Fruit fly (Drosophila melanogaster): Measurements from ENCODE around the gene Shaw.

Gene Shaw

DNA sequence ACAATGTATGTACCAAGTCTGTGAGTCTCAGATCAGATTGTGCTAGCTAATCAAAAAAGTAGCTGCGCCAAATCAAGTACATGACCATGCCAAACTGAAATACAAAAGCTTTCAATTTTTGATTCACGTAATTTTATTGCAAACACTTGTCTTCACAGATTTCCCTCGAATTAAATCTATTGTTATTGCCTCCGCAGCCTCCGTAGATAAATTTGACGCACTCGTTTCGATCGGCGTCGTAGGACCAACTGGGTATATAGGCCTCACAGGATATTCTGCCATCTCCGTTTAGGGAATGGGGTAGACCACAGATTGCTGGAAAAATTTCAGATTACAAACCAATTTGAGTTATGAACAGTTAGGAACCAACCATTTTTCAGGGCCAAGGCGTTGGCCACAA, 23.1 kb upstream of the Shaw start, which contains the start of gene CG43165:
CG43165 (minus strand) TSS at position 101 of the 400 bp plus-strand sequence.
- TF ChIP-seq usp (GFP tag; optimal IDR thresholded peaks at IDR 0.05) (no peak), psq (optimal IDR thresholded peaks at IDR 0.05) (no peak)

DNA sequence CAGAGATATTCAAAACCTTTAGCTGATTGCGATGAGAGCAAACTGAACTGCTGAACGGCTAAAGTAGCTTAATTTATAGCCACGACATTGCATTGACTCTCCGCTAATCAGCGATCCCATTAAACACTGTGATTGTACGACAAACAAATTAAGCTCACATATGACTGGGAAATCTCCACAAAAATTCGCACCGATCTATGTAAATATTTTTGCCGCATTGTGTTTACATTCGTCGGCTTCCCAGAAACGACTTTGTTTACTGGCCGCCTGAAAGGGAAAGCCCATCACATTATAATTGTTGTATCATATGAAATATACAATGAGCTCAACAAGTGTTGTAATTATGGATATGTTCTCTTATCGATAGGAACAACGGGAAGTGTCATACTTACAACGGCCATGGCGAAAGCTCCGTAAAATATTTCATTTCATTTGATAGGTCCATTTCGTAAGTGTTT, 22.6 kb upstream of the Shaw start, which contains the start of gene CG16713:
CG16713 (minus strand) TSS at position 51 of the 458 bp plus-strand sequence.
- TF ChIP-seq usp (GFP tag; optimal IDR thresholded peaks at IDR 0.05) (no peak), CG8478 (optimal IDR thresholded peaks at IDR 0.05) (no peak)

DNA sequence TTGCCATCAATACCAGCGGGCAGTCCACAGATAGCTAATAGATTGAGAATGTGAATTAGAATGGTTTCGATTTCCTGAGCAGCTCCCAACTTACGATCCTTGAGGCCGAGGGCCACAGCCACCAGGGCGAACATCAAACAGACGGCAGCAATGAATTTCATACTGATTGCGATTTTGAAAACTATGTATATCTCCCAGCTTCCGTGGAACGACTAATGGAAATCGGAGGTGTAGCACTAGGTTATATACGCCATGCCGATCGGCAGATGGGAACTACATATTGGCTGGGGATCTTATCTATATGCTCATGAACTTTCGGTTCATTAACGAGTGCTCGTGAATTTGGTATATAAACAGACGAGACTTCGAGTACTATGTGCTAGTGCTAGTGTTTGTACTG, 21.5 kb upstream of the Shaw start, which contains the start of gene IM33:
IM33 (minus strand) TSS at position 221 of the 400 bp plus-strand sequence.
- TF ChIP-seq Dll (optimal IDR thresholded peaks at IDR 0.05) (no peak), psq (optimal IDR thresholded peaks at IDR 0.05) (no peak), CG8478 (optimal IDR thresholded peaks at IDR 0.05) (no peak), usp (GFP tag; optimal IDR thresholded peaks at IDR 0.05) (no peak), EcR (GFP tag; optimal IDR thresholded peaks at IDR 0.05) (no peak), pan (optimal IDR thresholded peaks at IDR 0.05) (no peak)

DNA sequence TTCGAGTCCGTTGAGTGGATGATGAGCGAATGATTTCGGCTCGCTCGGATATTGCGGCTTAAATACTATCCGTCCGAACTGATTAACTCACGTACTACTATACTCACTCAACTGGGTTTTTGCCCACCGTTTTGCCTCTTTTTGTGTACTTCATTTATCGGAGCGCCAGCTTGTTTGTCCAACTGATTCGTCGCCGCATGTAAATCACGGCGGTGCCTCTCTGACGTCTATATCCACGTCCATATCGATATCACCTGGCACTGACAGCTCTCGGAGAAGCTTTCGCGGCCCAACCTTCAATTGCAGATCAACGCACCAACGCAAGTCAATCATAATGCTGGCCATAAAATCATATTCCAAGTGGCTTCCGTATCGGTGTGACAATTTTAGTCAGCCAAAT, 20.2 kb upstream of the Shaw start, which contains the start of gene CG3604:
CG3604 (minus strand) TSS at position 101 of the 400 bp plus-strand sequence.
- TF ChIP-seq EcR (GFP tag; optimal IDR thresholded peaks at IDR 0.05) (no peak), pan (optimal IDR thresholded peaks at IDR 0.05) (no peak), usp (GFP tag; optimal IDR thresholded peaks at IDR 0.05) (no peak), Dll (optimal IDR thresholded peaks at IDR 0.05) (no peak), CG8478 (optimal IDR thresholded peaks at IDR 0.05) (no peak), psq (optimal IDR thresholded peaks at IDR 0.05) (no peak)

DNA sequence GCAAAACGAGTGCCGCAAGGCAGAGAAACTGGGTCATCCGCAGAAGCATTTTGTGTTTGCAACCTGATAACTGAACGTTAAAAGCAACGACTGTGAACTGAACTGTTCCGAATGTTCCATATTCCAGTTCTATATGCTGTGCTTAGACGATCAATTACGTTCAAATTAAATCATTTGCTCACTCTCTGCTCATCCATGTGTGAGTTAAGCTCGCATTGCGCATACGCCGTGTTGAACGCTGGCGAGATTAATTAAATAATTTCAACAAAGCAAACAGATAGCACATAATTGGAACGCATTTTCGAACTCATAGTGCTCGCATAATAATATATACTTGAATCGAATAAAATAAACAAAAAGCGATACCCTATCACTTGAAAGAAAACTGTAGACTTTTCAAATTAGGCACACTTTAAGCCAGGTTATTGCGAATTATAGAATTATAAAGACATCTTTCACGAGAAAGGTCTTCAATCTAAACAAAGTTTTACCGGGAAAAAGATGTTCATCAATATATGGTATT, 18.9 kb upstream of the Shaw start, which contains the start of the genes CG10031 and CG42464:
CG10031 (minus strand) TSS at position 101 of the 523 bp plus-strand sequence.
CG42464 (plus strand) TSS at position 473 of the 523 bp plus-strand sequence.
- TF ChIP-seq CG8478 (optimal IDR thresholded peaks at IDR 0.05) (no peak), pan (optimal IDR thresholded peaks at IDR 0.05) (no peak), EcR (GFP tag; optimal IDR thresholded peaks at IDR 0.05) (no peak), Dll (optimal IDR thresholded peaks at IDR 0.05) (no peak), usp (GFP tag; optimal IDR thresholded peaks at IDR 0.05) (no peak), psq (optimal IDR thresholded peaks at IDR 0.05) (no peak)

DNA sequence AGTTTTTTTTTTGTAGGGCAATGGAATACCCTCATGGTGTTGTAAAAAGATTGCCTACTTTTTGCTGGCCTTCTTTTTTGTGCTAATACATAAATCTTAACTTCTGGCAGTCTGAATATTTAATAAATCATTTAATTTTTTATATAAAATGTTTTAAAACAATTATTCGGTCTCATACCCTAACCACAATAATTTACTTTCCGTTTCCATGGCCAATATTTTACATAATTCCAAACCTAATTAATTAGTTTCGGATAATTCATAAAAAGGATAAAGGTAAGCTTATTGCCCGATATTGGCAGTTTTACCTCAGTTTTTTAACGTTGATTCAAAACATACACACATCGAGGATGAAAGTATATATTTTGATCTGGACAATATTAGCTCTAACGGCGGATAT, 18.1 kb upstream of the Shaw start, which contains the start of gene CG42465:
CG42465 (plus strand) TSS at position 301 of the 400 bp plus-strand sequence.
- TF ChIP-seq pan (optimal IDR thresholded peaks at IDR 0.05) (no peak), psq (optimal IDR thresholded peaks at IDR 0.05) (no peak), usp (GFP tag; optimal IDR thresholded peaks at IDR 0.05) (no peak), EcR (GFP tag; optimal IDR thresholded peaks at IDR 0.05) (no peak), CG8478 (optimal IDR thresholded peaks at IDR 0.05) (no peak), Dll (optimal IDR thresholded peaks at IDR 0.05) (no peak)

DNA sequence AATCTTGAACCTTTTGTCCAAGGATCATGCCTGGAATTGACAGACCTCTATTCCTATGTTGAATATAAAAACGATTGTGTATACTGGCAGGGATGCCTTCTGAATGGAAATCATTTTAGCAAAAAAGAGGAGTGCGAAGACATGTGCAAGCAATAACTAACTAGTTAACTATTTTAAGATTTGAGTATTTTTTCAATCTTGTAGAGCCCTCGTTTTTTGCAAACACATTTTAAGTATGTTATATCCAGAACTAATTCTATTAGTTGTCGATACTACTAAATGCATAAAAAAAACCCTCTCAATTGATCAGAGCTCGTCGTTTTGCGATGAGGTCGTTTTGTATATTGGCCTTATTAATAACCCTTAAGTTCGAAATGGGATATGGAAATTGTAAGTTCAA, 17.6 kb upstream of the Shaw start, which contains the start of gene Sfp24C1:
Sfp24C1 (plus strand) TSS at position 301 of the 400 bp plus-strand sequence.
- TF ChIP-seq usp (GFP tag; optimal IDR thresholded peaks at IDR 0.05): no peak

DNA sequence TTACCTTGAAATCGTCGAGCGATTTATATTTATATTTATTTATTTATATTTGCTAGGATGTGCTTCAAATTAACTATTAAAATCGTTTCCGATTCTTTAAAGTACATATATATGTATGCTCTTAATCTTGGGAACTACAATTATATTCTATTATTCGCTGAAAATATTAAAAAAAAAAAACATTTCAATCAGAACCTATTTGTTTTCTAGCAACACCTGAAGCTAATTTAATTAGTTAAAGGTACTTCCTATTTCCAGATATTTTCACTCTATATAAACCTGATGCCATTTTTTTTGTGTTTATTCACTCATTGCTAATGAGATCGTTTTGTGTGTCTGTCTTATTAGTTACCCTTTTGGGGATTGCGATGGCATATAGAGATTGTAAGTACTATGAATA, 17.0 kb upstream of the Shaw start, which contains the start of gene CG42467:
CG42467 (plus strand) TSS at position 301 of the 400 bp plus-strand sequence.
- no peak for TF ChIP-seq CG8478 (optimal IDR thresholded peaks at IDR 0.05)
- no peak for TF ChIP-seq pan (optimal IDR thresholded peaks at IDR 0.05)
- TF ChIP-seq EcR (GFP tag; optimal IDR thresholded peaks at IDR 0.05): no peak
- no peak for TF ChIP-seq usp (GFP tag; optimal IDR thresholded peaks at IDR 0.05)
- TF ChIP-seq Dll (optimal IDR thresholded peaks at IDR 0.05): no peak

DNA sequence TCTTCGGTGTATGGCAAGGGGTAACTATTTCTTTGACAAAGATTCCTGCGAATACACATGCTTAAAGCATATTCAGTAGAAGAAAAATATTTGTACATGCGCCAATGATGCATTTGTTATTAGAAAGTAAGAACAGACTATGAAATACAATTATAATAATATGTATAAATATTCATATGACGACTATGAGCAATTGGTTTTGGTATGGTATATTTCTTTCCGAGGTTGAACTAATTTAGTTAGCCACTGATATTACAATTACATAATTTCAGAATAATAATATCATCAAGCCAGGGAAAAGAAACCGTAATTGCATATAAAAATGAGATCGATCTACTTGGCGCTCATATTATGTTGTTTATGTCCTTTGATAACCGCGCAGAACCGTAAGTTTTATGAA, 16.5 kb upstream of the Shaw start, which contains the start of gene CG43145:
CG43145 (plus strand) TSS at position 301 of the 400 bp plus-strand sequence.
- TF ChIP-seq EcR (GFP tag; optimal IDR thresholded peaks at IDR 0.05): no peak

DNA sequence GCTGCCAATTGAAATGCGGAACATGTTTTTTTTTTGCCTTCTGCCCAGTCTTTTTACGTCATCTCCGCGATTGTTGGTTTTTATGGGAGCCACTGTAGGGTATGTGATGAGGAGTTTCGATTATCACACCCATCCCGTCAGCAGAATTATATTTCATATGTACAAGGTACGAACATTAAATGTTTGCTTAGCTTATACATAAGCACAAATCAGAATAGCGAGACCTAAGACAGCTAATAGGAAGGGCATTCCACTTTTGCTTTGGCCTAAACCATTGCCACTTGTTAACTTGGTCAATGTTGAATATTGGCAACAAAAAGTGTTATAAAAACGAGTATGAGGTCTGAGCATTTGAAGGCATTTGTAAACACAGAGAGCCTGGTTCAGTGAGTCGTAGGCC, 14.7 kb upstream of the Shaw start, which contains the start of gene CG2816:
CG2816 (plus strand) TSS at position 400 of the 400 bp plus-strand sequence.
- TF ChIP-seq EcR (GFP tag; optimal IDR thresholded peaks at IDR 0.05): no peak
- no peak for TF ChIP-seq Dll (optimal IDR thresholded peaks at IDR 0.05)

DNA sequence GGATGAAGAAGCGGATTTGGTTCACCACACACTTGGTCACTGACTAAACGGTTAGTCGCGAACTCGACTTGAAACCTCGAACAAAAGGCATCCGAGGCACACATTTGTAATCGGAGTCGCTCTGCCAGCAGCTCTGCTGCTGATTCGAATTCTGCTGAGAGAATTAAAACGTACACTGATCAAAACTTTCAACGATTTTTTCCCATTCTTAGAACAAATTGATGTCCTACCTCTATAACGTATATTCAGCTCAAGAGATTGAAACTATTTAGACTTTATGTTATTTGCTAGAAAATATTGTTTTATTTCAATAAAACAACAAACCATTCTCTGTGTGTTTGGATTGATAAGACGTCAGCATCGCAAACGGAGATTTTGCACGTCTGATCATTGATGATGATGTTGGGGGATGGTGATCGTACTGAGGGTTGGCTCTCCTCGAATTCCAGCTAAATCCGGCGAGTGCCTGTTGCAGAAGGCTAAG, 12.5 kb upstream of the Shaw start, which contains the start of gene CG31778:
CG31778 (minus strand) TSS at position 51 of the 484 bp plus-strand sequence.
- TF ChIP-seq Dll (optimal IDR thresholded peaks at IDR 0.05) (no peak), CG8478 (optimal IDR thresholded peaks at IDR 0.05) (no peak), usp (GFP tag; optimal IDR thresholded peaks at IDR 0.05) (no peak), psq (optimal IDR thresholded peaks at IDR 0.05) (no peak), pan (optimal IDR thresholded peaks at IDR 0.05) (no peak), EcR (GFP tag; optimal IDR thresholded peaks at IDR 0.05) (no peak)

DNA sequence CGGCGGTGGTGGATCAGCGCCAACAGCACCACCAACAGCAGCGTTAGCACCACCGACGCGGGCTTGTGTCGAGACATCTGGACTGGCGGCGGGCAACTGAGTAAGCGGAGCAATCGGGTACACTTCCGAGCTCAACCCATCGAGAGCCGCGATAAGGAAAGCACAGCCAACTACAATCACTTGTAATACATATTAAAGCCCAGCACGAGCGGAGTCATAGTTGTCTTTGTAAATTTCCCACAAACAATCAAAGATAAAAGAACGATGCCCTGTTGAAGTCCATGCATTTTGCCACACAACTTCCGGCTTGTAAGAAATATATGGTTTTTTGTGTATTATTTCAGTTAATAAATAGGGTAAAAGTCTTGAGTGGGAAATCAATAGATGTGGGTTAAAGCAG, 11.0 kb upstream of the Shaw start, which contains the start of gene CG31777:
CG31777 (minus strand) TSS at position 101 of the 400 bp plus-strand sequence.
- no peak for TF ChIP-seq Dll (optimal IDR thresholded peaks at IDR 0.05)
- no peak for TF ChIP-seq CG8478 (optimal IDR thresholded peaks at IDR 0.05)
- no peak for TF ChIP-seq pan (optimal IDR thresholded peaks at IDR 0.05)
- TF ChIP-seq psq (optimal IDR thresholded peaks at IDR 0.05): no peak
- TF ChIP-seq EcR (GFP tag; optimal IDR thresholded peaks at IDR 0.05): no peak
- no peak for TF ChIP-seq usp (GFP tag; optimal IDR thresholded peaks at IDR 0.05)

DNA sequence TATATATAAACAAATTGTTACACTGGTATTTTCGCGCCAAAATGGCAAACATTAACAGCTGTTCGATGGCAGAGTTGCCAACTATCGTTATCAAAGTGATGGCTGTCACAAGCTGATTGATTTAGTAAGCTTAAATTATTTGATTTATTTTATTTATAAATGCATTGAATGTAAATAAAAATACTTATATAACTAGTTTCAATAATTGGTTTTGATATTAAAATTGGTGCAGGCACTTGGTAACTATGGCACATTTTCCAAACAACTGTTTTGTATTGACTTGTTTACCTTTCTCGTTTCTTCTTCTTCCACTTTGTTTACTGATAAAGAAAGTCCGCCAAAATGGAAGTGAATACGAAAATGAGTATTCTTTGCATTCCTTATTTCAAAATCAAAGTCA, 6.3 kb upstream of the Shaw start, which contains the start of gene cutlet:
cutlet (minus strand) TSS at position 84 of the 400 bp plus-strand sequence.
- TF ChIP-seq CG8478 (optimal IDR thresholded peaks at IDR 0.05) (no peak), pan (optimal IDR thresholded peaks at IDR 0.05) (no peak), usp (GFP tag; optimal IDR thresholded peaks at IDR 0.05) (no peak), Dll (optimal IDR thresholded peaks at IDR 0.05) (no peak), psq (optimal IDR thresholded peaks at IDR 0.05) (no peak), EcR (GFP tag; optimal IDR thresholded peaks at IDR 0.05) (no peak)

All from whole organism.